Worm (Caenorhabditis elegans) whole organism, early embryonic: ENCODE results near the gene Y22D7AR.2.

Experiments used
- B0310.2 ChIP-seq: sonication (generic microtip); optimal IDR thresholded peaks from 2 replicates; lab custom pipeline; 2016; ENCODE audit warnings: mild to moderate bottlenecking, missing genetic modification characterization, missing compliant biosample characterization
- ama-1 ChIP-seq: fragments of 150-350 bp; optimal IDR thresholded peaks from 2 replicates; lab custom pipeline; 2014
- ceh-36 ChIP-seq: sonication (generic microtip); optimal IDR thresholded peaks from 2 replicates; lab custom pipeline; 2016; ENCODE audit warnings: missing genetic modification characterization, inconsistent platforms, missing compliant biosample characterization
- ets-7 ChIP-seq: sonication (generic microtip); optimal IDR thresholded peaks from 2 replicates; lab custom pipeline; 2016; ENCODE audit warnings: missing genotype, missing genetic modification characterization, missing compliant biosample characterization
- sea-1 ChIP-seq: fragments of 200-800 bp; sonication (Bioruptor generic); conservative IDR thresholded peaks from 2 replicates; pipeline ENCODE4 v1.3.6; 2022; ENCODE audit warnings: missing genetic modification characterization, missing compliant biosample characterization

- TF ChIP-seq ceh-36 (tag; lab: Kevin White, UChicago) = no peak
- no peak for TF ChIP-seq ama-1 (lab: Kevin White, UChicago)
- no peak for TF ChIP-seq sea-1 (GFP tag; lab: Robert Waterston, UW)
- no peak for TF ChIP-seq ets-7 (tag; lab: Kevin White, UChicago)
- TF ChIP-seq B0310.2 (tag; lab: Kevin White, UChicago) = no peak
Measured at ce11 chrIII:1689927-1690326, 15.8 kb upstream of the Y22D7AR.2 start, which contains the start of gene Y22D7AR.14.
